Fruit fly (Drosophila melanogaster) whole organism, wandering third instar larva: Measurements from ENCODE around the gene Pex23.

ENCODE experiments used
- CrebA ChIP-seq: fragments of 200-800 bp; sonication (Bioruptor generic); optimal IDR thresholded peaks from 2 replicates; lab custom pipeline; 2016; ENCODE audit warnings: missing biosample characterization, mild to moderate bottlenecking, missing genetic modification characterization, borderline replicate concordance
- OdsH ChIP-seq: fragments of 200-800 bp; sonication (Bioruptor generic); optimal IDR thresholded peaks from 2 replicates; lab custom pipeline; 2016; ENCODE audit warnings: missing biosample characterization, mild to moderate bottlenecking, missing genetic modification characterization
- br ChIP-seq: fragments of 200-800 bp; sonication (Bioruptor generic); optimal IDR thresholded peaks from 2 replicates; lab custom pipeline; 2016; ENCODE audit warnings: missing biosample characterization, missing genetic modification characterization
- woc ChIP-seq: sonication (Bioruptor generic); optimal IDR thresholded peaks from 2 replicates; lab custom pipeline; 2016; ENCODE audit warnings: missing biosample characterization, mild to moderate bottlenecking, missing genetic modification characterization

dm6 chr3L:20342334-20342733 lies 40.4 kb upstream of the Pex23 start, which contains the start of gene Spn77Bc:
- TF ChIP-seq br: no peak
- TF ChIP-seq woc (GFP tag; lab: Kevin White, UChicago): no peak
- no peak for TF ChIP-seq CrebA (GFP tag; lab: Kevin White, UChicago)
- no peak for TF ChIP-seq OdsH
